Fruit fly (Drosophila melanogaster) whole organism, adult: ENCODE results near the gene 5-HT2A.

Source experiments
- CG11617 ChIP-seq: fragments of 200-800 bp; sonication (Bioruptor generic); optimal IDR thresholded peaks from 2 replicates; lab custom pipeline; 2017; ENCODE audit warnings: mild to moderate bottlenecking, missing biosample characterization, missing genetic modification reagents, missing genetic modification characterization
- CG12768 ChIP-seq: fragments of 200-800 bp; sonication (Bioruptor generic); optimal IDR thresholded peaks from 2 replicates; lab custom pipeline; 2017; ENCODE audit warnings: missing biosample characterization, missing genetic modification characterization, mild to moderate bottlenecking, moderate library complexity, missing genetic modification reagents
- CG14711 ChIP-seq: fragments of 200-800 bp; sonication (Bioruptor generic); optimal IDR thresholded peaks from 2 replicates; lab custom pipeline; 2018; ENCODE audit warnings: missing biosample characterization, mild to moderate bottlenecking, missing genetic modification characterization, moderate library complexity
- CG5204 ChIP-seq: fragments of 200-800 bp; sonication (Bioruptor generic); optimal IDR thresholded peaks from 2 replicates; lab custom pipeline; 2016; ENCODE audit warnings: missing biosample characterization, missing genetic modification characterization
- CG7045 ChIP-seq: fragments of 200-800 bp; sonication (Bioruptor generic); optimal IDR thresholded peaks from 2 replicates; lab custom pipeline; 2017; ENCODE audit warnings: missing biosample characterization, mild to moderate bottlenecking, missing genetic modification characterization
- CG7101 ChIP-seq: fragments of 200-800 bp; sonication (Bioruptor generic); optimal IDR thresholded peaks from 2 replicates; lab custom pipeline; 2018; ENCODE audit warnings: missing biosample characterization, mild to moderate bottlenecking, missing genetic modification characterization, moderate library complexity
- Clk ChIP-seq: fragments of 200-800 bp; sonication (Bioruptor generic); optimal IDR thresholded peaks from 2 replicates; lab custom pipeline; 2017; ENCODE audit warnings: missing biosample characterization, missing genetic modification characterization
- Crg-1 ChIP-seq: fragments of 200-800 bp; sonication (Bioruptor generic); optimal IDR thresholded peaks from 2 replicates; lab custom pipeline; 2016; ENCODE audit warnings: missing biosample characterization, missing genetic modification characterization
- Hr96 ChIP-seq: fragments of 200-800 bp; sonication (Bioruptor generic); optimal IDR thresholded peaks from 2 replicates; lab custom pipeline; 2016; ENCODE audit warnings: missing biosample characterization, missing genetic modification characterization
- Mnt ChIP-seq: fragments of 200-800 bp; sonication (Bioruptor generic); optimal IDR thresholded peaks from 2 replicates; lab custom pipeline; 2016; ENCODE audit warnings: missing biosample characterization, mild to moderate bottlenecking, missing genetic modification characterization
- bab1 ChIP-seq: fragments of 200-800 bp; sonication (Bioruptor generic); optimal IDR thresholded peaks from 3 replicates; lab custom pipeline; 2019; ENCODE audit warnings: missing biosample characterization, mild to moderate bottlenecking, missing genetic modification characterization, moderate library complexity
- cic ChIP-seq: fragments of 200-800 bp; sonication (Bioruptor generic); optimal IDR thresholded peaks from 2 replicates; lab custom pipeline; 2017; ENCODE audit warnings: missing biosample characterization, mild to moderate bottlenecking, missing genetic modification characterization, moderate library complexity
- cnc ChIP-seq, 2 experiments: fragments of >200 bp; optimal IDR thresholded peaks; 2 replicates each; lab custom pipeline; 2017
- kay ChIP-seq: fragments of 200-800 bp; sonication (Bioruptor generic); peaks from one replicate; lab custom pipeline; 2016; ENCODE audit warnings: missing biosample characterization, missing genetic modification characterization, borderline replicate concordance
- ovo ChIP-seq: fragments of 200-800 bp; sonication (Bioruptor generic); optimal IDR thresholded peaks from 2 replicates; lab custom pipeline; 2016; ENCODE audit warnings: missing biosample characterization, missing genetic modification characterization
- pad ChIP-seq: fragments of 200-800 bp; sonication (Bioruptor generic); optimal IDR thresholded peaks from 3 replicates; lab custom pipeline; 2017; ENCODE audit warnings: missing biosample characterization, missing genetic modification characterization, mild to moderate bottlenecking, moderate library complexity, missing genetic modification reagents
- tj ChIP-seq: fragments of 200-800 bp; sonication (Bioruptor generic); optimal IDR thresholded peaks from 3 replicates; lab custom pipeline; 2017; ENCODE audit warnings: missing biosample characterization, mild to moderate bottlenecking, missing genetic modification characterization, moderate library complexity

5-HT2A gene

DNA sequence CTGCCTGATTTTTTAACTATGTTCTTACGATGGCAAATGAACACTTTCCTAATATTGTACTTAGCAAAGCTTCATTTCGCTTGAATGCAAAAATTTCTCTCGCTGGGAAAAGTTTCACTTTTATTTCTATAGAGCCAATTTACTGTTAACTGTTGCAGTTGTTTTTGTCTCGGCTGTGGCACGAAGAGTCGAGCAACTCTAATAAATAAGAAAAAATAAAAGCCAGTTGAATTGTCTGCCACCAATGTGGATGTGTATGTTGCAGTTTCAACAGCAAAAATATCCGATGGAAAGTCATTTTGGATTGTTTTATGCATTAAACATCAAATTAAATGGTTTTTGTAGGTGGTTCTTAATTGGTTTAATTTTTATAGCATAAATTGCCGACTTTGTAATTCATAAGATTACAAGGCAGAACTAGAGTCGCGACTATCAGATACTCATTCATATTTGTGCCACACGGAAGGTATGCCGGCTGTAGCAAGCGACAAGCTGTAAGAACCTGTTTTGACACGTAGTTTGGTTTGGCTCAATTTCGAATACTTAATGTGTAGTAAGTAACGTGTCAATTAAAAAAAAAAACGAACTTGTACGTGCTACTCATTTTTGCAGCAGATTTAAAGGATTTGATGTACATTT is 53.5 kb downstream of the 5-HT2A start:
- TF ChIP-seq CG11617 (GFP tag; lab: Kevin White, UChicago) (no peak), kay (peak; percentile 66)

DNA sequence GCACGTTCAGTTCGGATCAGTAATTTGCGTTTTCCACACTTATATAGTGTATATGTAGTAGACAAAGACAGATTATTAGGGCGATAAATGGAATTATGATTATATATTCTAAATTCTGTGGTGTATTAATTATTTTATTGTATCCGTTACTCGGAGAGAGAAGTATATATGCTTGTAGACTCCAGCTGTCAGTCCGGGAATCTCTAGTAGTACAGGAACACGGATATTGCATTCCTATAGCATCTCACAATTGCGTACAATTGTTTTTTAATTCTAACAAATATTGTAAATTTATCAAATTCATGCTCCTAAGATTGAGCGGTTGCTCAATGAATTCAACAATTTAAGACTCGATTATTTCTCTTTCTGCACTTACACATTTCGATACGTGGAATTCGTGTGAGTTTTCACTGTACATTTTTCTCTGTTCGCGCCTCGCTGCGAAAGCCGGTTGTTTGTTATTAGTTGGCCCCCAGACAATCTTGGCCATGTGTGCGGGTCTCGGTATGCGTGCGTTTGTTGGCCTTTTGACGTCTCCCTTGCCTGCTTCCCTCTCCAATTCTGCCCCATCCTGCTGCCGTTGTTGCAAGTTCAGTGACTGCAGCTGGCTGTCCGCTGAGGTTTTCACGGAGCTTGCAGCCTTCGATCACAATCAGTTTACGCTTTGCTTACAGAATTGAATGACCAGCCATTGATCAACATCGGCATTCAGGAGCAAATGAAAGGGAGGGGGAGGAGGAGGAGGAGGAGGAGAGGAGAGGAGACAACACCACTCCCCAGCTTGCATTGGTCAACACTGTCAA is 54.9 kb downstream of the 5-HT2A start:
- TF ChIP-seq tj (no peak), Crg-1 (no peak), ovo (no peak), Mnt (GFP tag; lab: Kevin White, UChicago) (no peak), CG14711 (tag; lab: Kevin White, UChicago) (no peak), CG7101 (tag; lab: Kevin White, UChicago) (no peak), Clk (GFP tag; lab: Kevin White, UChicago) (no peak), pad (GFP tag; lab: Kevin White, UChicago) (no peak)

DNA sequence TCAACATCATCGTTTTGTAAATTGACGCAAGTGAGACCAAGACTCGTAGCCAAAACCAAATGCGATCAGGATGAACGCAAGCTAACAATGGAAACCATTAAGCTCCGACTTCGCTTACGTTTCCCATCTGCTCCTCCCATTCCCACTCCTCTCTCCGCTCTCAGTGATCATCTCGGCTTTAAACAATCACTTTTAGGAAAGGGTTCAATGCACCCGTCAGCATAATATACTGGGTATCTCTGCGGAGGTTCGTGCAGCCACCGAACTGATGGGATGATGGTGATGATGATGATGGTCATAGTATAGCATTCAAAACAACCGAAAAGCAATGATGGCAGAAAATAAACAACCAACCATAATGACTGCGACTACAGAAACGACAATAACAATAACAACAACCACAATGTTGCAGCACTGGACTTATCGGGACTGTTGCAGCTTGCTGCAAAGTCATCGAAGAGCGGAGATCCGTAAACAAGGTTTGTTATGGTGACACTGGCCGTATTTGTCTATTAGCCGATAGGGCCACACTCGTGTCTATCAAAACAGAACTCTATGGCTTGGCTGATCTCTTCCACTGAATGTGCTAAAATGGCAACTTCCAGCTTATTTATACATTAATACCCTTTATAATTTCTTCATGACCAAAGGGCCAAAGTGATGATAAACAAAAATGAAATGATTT is 64.5 kb downstream of the 5-HT2A start:
- TF ChIP-seq kay: peak; percentile 3
- TF ChIP-seq CG7045 (GFP tag; lab: Kevin White, UChicago): no peak

DNA sequence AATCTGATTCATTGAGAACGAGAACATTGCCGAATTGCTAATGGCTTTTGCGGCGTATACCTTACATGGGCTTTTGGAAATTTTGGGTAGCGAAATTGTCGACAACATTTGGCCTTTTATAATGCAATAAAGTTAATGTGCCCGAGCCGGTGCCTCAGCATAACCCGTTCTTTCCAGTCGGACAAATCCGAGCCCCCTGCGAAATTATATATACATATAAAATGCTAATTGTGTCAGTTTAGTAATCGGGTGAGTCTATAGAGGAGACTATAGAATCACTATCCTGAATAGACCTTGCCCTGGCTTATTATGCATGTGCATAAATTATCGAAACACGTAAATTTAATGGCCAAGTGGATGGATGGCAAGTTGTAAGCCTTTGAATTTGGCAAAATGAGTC is 65.7 kb downstream of the 5-HT2A start:
- TF ChIP-seq bab1 (GFP tag; lab: Kevin White, UChicago) (no peak), Clk (GFP tag; lab: Kevin White, UChicago) (no peak), CG5204 (GFP tag; lab: Kevin White, UChicago) (no peak), Crg-1 (no peak), CG7045 (GFP tag; lab: Kevin White, UChicago) (no peak), CG14711 (tag; lab: Kevin White, UChicago) (no peak), Hr96 (GFP tag; lab: Kevin White, UChicago) (no peak), cic (no peak), pad (GFP tag; lab: Kevin White, UChicago) (no peak), CG12768 (GFP tag; lab: Kevin White, UChicago) (no peak), cnc (optimal IDR thresholded peaks at IDR 0.05; lab: Kevin White, UChicago) (no peak), kay (no peak), CG7101 (tag; lab: Kevin White, UChicago) (no peak), CG11617 (GFP tag; lab: Kevin White, UChicago) (no peak), Mnt (GFP tag; lab: Kevin White, UChicago) (no peak), tj (no peak)
